Fruit fly (Drosophila melanogaster): ENCODE results near the gene CG15353.

DNA sequence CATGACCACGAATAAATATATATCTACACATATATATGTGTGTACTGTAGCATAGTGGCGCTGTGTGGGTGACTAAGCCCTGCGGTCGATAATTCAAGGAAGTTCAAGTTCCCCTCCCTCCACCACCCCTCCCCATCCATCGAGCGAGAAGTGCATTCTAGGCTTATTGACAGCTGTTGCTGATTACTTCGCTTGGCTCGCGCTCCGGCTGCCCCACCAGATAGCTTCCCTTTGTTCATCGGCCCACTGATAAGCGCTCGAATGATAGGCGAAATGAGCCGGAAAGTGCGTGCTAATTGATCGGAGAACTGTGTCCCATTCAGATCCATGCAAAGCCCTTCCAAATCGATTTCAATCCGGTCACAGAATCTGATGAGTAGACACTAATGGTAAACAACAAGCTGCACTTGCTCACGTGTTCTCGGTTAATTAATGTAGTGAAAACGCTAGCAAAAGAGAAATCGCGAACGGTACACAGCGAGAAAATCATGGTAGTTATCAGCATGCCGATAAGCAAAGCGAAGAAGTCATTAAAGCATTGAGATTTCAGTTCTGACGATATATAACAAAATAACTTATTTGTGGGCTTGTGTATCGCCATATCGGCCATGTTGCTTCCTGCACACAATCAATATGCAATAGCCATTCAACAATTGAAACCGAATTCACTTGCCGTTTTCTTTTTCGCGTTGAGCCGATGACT is 31.4 kb upstream of the CG15353 start:
- TF ChIP-seq Pif1B (GFP tag; optimal IDR thresholded peaks at IDR 0.05) (no peak), CG8159 (tag; optimal IDR thresholded peaks at IDR 0.05) (no peak), CG13204 (GFP tag; optimal IDR thresholded peaks at IDR 0.05) (peak; percentile 42), CG34367 (tag; optimal IDR thresholded peaks at IDR 0.05) (no peak), CG12605 (GFP tag; IDR thresholded peaks at IDR 0.05) (no peak), CG17806 (tag; optimal IDR thresholded peaks at IDR 0.05) (no peak), Pif1A (GFP tag; optimal IDR thresholded peaks at IDR 0.05) (no peak), D1 (tag; optimal IDR thresholded peaks at IDR 0.05) (no peak), CG10348 (GFP tag; IDR thresholded peaks at IDR 0.05) (no peak), CG9948 (tag; optimal IDR thresholded peaks at IDR 0.05) (no peak)
